Worm (Caenorhabditis elegans) whole organism, L1 larva: ENCODE data around the gene srxa-12.
A peak's percentile ranks its signal among the peaks of the same experiment; 100 is the strongest.

ENCODE experiments used
- C04F5.9 ChIP-seq: sonication (generic microtip); optimal IDR thresholded peaks from 2 replicates; lab custom pipeline; 2016; ENCODE audit warnings: missing genetic modification characterization, missing compliant biosample characterization
- C16A3.4 ChIP-seq: fragments of 150-350 bp; optimal IDR thresholded peaks from 2 replicates; lab custom pipeline; 2014; ENCODE audit warnings: missing biosample characterization, missing genetic modification characterization
- F16B12.6 ChIP-seq: fragments of 150-350 bp; optimal IDR thresholded peaks from 2 replicates; lab custom pipeline; 2014; ENCODE audit warnings: missing biosample characterization, missing genetic modification characterization
- Y116A8C.19 ChIP-seq: sonication (generic microtip); optimal IDR thresholded peaks from 2 replicates; lab custom pipeline; 2016; ENCODE audit warnings: missing compliant biosample characterization, missing genetic modification characterization, borderline replicate concordance
- aha-1 ChIP-seq: fragments of 150-350 bp; optimal IDR thresholded peaks from 2 replicates; lab custom pipeline; 2014; ENCODE audit warnings: missing biosample characterization, missing genetic modification characterization
- alr-1 ChIP-seq: fragments of 200-800 bp; sonication (Bioruptor generic); optimal IDR thresholded peaks from 2 replicates; lab custom pipeline; 2018; ENCODE audit warnings: borderline replicate concordance, mild to moderate bottlenecking, missing genetic modification characterization, missing compliant biosample characterization
- aly-2 ChIP-seq: fragments of 150-350 bp; optimal IDR thresholded peaks from 2 replicates; lab custom pipeline; 2014; ENCODE audit warnings: missing biosample characterization, missing genetic modification characterization
- ama-1 ChIP-seq: fragments of 150-350 bp; optimal IDR thresholded peaks from 2 replicates; lab custom pipeline; 2014
- blmp-1 ChIP-seq: fragments of 150-350 bp; optimal IDR thresholded peaks from 2 replicates; lab custom pipeline; 2014; ENCODE audit warnings: missing biosample characterization, missing genetic modification characterization
- ceh-63 ChIP-seq: fragments of 200-800 bp; sonication (Bioruptor generic); optimal IDR thresholded peaks from 2 replicates; lab custom pipeline; 2018; ENCODE audit warnings: mild to moderate bottlenecking, missing genetic modification characterization, missing compliant biosample characterization
- dpl-1 ChIP-seq, 3 experiments: fragments of 150-350 bp in 2 of 3; sonication (generic microtip) in 1 of 3; optimal IDR thresholded peaks; 2 replicates each; lab custom pipeline; 2014 to 2017; ENCODE audit warnings: missing biosample characterization in 3 of 3, missing genetic modification characterization in 3 of 3, missing genetic modification reagents in 3 of 3
- efl-1 ChIP-seq, 4 experiments: fragments of 150-350 bp; optimal IDR thresholded peaks in 3 of 4; peaks in 1 of 4; 1 replicate in 1 of 4; 2 replicates in 3 of 4; lab custom pipeline; 2014; ENCODE audit warnings: missing biosample characterization in 2 of 4, missing genetic modification characterization in 2 of 4, missing genetic modification reagents in 2 of 4
- egl-27 ChIP-seq, 2 experiments: fragments of 150-350 bp in 1 of 2; sonication (generic microtip); optimal IDR thresholded peaks; 3 replicates each; lab custom pipeline; 2017 to 2018; ENCODE audit warnings: missing biosample characterization in 2 of 2, missing genetic modification characterization in 2 of 2, missing genetic modification reagents in 2 of 2
- elt-2 ChIP-seq: sonication (generic microtip); optimal IDR thresholded peaks from 2 replicates; lab custom pipeline; 2016; ENCODE audit warnings: missing genetic modification characterization, mild to moderate bottlenecking, inconsistent platforms, missing compliant biosample characterization, missing genetic modification reagents
- elt-3 ChIP-seq, 6 experiments: fragments of 150-350 bp in 1 of 6; sonication (generic microtip); optimal IDR thresholded peaks; 2 replicates each; lab custom pipeline; 2017 to 2018; ENCODE audit warnings: missing biosample characterization in 6 of 6, missing genetic modification characterization in 6 of 6, inconsistent platforms in 1 of 6
- fkh-10 ChIP-seq: sonication (generic microtip); optimal IDR thresholded peaks from 2 replicates; lab custom pipeline; 2017; ENCODE audit warnings: missing biosample characterization, missing genetic modification reagents, missing genetic modification characterization
- hlh-4 ChIP-seq: sonication (generic microtip); optimal IDR thresholded peaks from 2 replicates; lab custom pipeline; 2016; ENCODE audit warnings: mild to moderate bottlenecking, missing genetic modification characterization, missing compliant biosample characterization
- irx-1 ChIP-seq: sonication (generic microtip); optimal IDR thresholded peaks from 2 replicates; lab custom pipeline; 2016; ENCODE audit warnings: missing genetic modification characterization, missing compliant biosample characterization
- isw-1 ChIP-seq: fragments of 200-800 bp; sonication (Bioruptor generic); IDR thresholded peaks from 2 replicates; pipeline ENCODE4 v1.3.6; 2022; ENCODE audit warnings: missing genetic modification characterization, missing compliant biosample characterization
- lin-13 ChIP-seq: fragments of 150-350 bp; optimal IDR thresholded peaks from 2 replicates; lab custom pipeline; 2014; ENCODE audit warnings: missing biosample characterization, missing genetic modification reagents, missing genetic modification characterization
- lin-14 ChIP-seq: fragments of 200-800 bp; sonication (Bioruptor generic); optimal IDR thresholded peaks from 2 replicates; lab custom pipeline; 2018; ENCODE audit warnings: mild to moderate bottlenecking, missing genetic modification characterization, moderate library complexity, missing compliant biosample characterization
- lin-15B ChIP-seq: fragments of 150-350 bp; sonication (generic microtip); optimal IDR thresholded peaks from 3 replicates; lab custom pipeline; 2014; ENCODE audit warnings: missing biosample characterization, missing genetic modification characterization
- lin-35 ChIP-seq, 2 experiments: fragments of 150-350 bp; optimal IDR thresholded peaks; 2 replicates each; lab custom pipeline; 2014; ENCODE audit warnings: missing biosample characterization in 2 of 2, missing genetic modification characterization in 2 of 2, missing genetic modification reagents in 2 of 2
- lsy-2 ChIP-seq, 2 experiments: fragments of 150-350 bp; optimal IDR thresholded peaks; 2 replicates each; lab custom pipeline; 2014; ENCODE audit warnings: missing biosample characterization in 2 of 2, missing genetic modification characterization in 2 of 2
- mdl-1 ChIP-seq, 2 experiments: fragments of 150-350 bp; optimal IDR thresholded peaks; 2 replicates each; lab custom pipeline; 2014 to 2017; ENCODE audit warnings: missing biosample characterization in 2 of 2, missing genetic modification characterization in 2 of 2, inconsistent platforms in 1 of 2
- mef-2 ChIP-seq: fragments of 150-350 bp; optimal IDR thresholded peaks from 2 replicates; lab custom pipeline; 2014; ENCODE audit warnings: missing biosample characterization, missing genetic modification characterization
- mep-1 ChIP-seq: fragments of 150-350 bp; optimal IDR thresholded peaks from 2 replicates; lab custom pipeline; 2014; ENCODE audit warnings: missing biosample characterization, missing genetic modification characterization
- nhr-19 ChIP-seq: fragments of 200-800 bp; sonication (Bioruptor generic); conservative IDR thresholded peaks from 2 replicates; pipeline ENCODE4 v1.3.6; 2022; ENCODE audit warnings: missing genetic modification characterization, missing compliant biosample characterization
- nhr-20 ChIP-seq: sonication (generic microtip); optimal IDR thresholded peaks from 2 replicates; lab custom pipeline; 2016; ENCODE audit warnings: mild to moderate bottlenecking, missing genetic modification characterization, missing compliant biosample characterization
- nhr-47 ChIP-seq: sonication (generic microtip); optimal IDR thresholded peaks from 2 replicates; lab custom pipeline; 2016; ENCODE audit warnings: mild to moderate bottlenecking, missing genetic modification characterization, moderate library complexity, missing compliant biosample characterization
- nhr-71 ChIP-seq: sonication (generic microtip); optimal IDR thresholded peaks from 2 replicates; lab custom pipeline; 2016; ENCODE audit warnings: mild to moderate bottlenecking, missing genetic modification characterization, moderate library complexity, missing compliant biosample characterization
- nhr-76 ChIP-seq: sonication (generic microtip); optimal IDR thresholded peaks from 2 replicates; lab custom pipeline; 2017; ENCODE audit warnings: missing biosample characterization, missing genetic modification characterization
- nhr-85 ChIP-seq: sonication (generic microtip); peaks from one replicate; lab custom pipeline; 2016; ENCODE audit warnings: missing genetic modification characterization, inconsistent platforms, missing compliant biosample characterization
- nhr-90 ChIP-seq: sonication (generic microtip); optimal IDR thresholded peaks from 2 replicates; lab custom pipeline; 2016; ENCODE audit warnings: mild to moderate bottlenecking, missing genetic modification characterization, missing compliant biosample characterization; ENCODE audit not compliant: poor library complexity
- pax-3 ChIP-seq: fragments of 200-800 bp; sonication (Bioruptor generic); optimal IDR thresholded peaks from 2 replicates; lab custom pipeline; 2018; ENCODE audit warnings: mild to moderate bottlenecking, missing genetic modification characterization, moderate library complexity, missing compliant biosample characterization
- rnt-1 ChIP-seq: sonication (generic microtip); optimal IDR thresholded peaks from 2 replicates; lab custom pipeline; 2016; ENCODE audit warnings: mild to moderate bottlenecking, missing genetic modification characterization, moderate library complexity, missing compliant biosample characterization
- skn-1 ChIP-seq: fragments of 150-350 bp; optimal IDR thresholded peaks from 2 replicates; lab custom pipeline; 2014; ENCODE audit warnings: missing biosample characterization, missing genetic modification characterization
- snpc-4 ChIP-seq: fragments of 150-350 bp; optimal IDR thresholded peaks from 2 replicates; lab custom pipeline; 2014; ENCODE audit warnings: missing biosample characterization, missing genetic modification characterization
- snu-23 ChIP-seq: sonication (generic microtip); optimal IDR thresholded peaks from 2 replicates; lab custom pipeline; 2016; ENCODE audit warnings: missing genetic modification characterization, missing compliant biosample characterization
- sox-4 ChIP-seq: sonication (generic microtip); optimal IDR thresholded peaks from 2 replicates; lab custom pipeline; 2016; ENCODE audit warnings: missing genetic modification characterization, missing compliant biosample characterization
- swsn-7 ChIP-seq: sonication (generic microtip); optimal IDR thresholded peaks from 2 replicates; lab custom pipeline; 2016; ENCODE audit warnings: missing genetic modification characterization, missing compliant biosample characterization
- tbx-2 ChIP-seq: sonication (generic microtip); optimal IDR thresholded peaks from 2 replicates; lab custom pipeline; 2016; ENCODE audit warnings: missing genetic modification characterization, missing compliant biosample characterization
- unc-98 ChIP-seq: fragments of 200-800 bp; sonication (Bioruptor generic); IDR thresholded peaks from 2 replicates; pipeline ENCODE4 v1.3.6; 2022; ENCODE audit warnings: missing genetic modification characterization, missing compliant biosample characterization
- zip-4 ChIP-seq: fragments of 200-800 bp; sonication (Bioruptor generic); optimal IDR thresholded peaks from 2 replicates; lab custom pipeline; 2018; ENCODE audit warnings: mild to moderate bottlenecking, missing genetic modification characterization, moderate library complexity, missing compliant biosample characterization
- ztf-11 ChIP-seq, 2 experiments: sonication (generic microtip); optimal IDR thresholded peaks; 2 replicates each; lab custom pipeline; 2016 to 2017; ENCODE audit warnings: missing genetic modification characterization in 2 of 2, missing biosample characterization in 1 of 2, missing compliant biosample characterization in 1 of 2

The srxa-12 gene

DNA sequence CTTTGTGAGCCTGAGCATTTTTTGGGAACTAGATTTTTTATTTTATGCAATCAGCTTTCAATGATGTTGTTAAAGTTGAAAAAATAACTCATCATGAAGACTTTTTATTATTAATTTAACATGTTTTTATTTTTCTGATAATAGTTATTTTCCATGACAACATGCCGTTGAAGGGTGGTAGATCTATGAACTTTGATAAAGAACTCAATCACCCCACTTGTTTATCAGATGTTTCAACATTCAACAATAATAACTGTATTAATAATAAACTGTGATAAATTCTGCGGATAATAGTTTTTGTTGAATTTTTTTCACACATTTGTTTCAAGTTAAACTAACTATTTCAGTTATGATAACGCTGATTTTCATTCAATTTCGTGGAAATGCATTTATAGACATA is 35.0 kb upstream of the srxa-12 start (continued):
- TF ChIP-seq nhr-76 (tag; lab: Kevin White, UChicago) (no peak), snpc-4 (tag; lab: Kevin White, UChicago) (no peak), nhr-19 (GFP tag; lab: Robert Waterston, UW) (0 out of 2 replicates have a peak, but pooled peaks have one; percentile 13), unc-98 (GFP tag; lab: Robert Waterston, UW) (no peak), blmp-1 (tag; lab: Kevin White, UChicago) (no peak), lin-15B (tag; lab: Kevin White, UChicago) (no peak), lin-35 (GFP tag; optimal IDR thresholded peaks at IDR 0.05; lab: Kevin White, UChicago) (no peak), ama-1 (lab: Kevin White, UChicago) (no peak), swsn-7 (tag; lab: Kevin White, UChicago) (no peak), hlh-4 (tag; lab: Kevin White, UChicago) (no peak), pax-3 (tag; lab: Kevin White, UChicago) (no peak), nhr-47 (tag; lab: Kevin White, UChicago) (no peak)

DNA sequence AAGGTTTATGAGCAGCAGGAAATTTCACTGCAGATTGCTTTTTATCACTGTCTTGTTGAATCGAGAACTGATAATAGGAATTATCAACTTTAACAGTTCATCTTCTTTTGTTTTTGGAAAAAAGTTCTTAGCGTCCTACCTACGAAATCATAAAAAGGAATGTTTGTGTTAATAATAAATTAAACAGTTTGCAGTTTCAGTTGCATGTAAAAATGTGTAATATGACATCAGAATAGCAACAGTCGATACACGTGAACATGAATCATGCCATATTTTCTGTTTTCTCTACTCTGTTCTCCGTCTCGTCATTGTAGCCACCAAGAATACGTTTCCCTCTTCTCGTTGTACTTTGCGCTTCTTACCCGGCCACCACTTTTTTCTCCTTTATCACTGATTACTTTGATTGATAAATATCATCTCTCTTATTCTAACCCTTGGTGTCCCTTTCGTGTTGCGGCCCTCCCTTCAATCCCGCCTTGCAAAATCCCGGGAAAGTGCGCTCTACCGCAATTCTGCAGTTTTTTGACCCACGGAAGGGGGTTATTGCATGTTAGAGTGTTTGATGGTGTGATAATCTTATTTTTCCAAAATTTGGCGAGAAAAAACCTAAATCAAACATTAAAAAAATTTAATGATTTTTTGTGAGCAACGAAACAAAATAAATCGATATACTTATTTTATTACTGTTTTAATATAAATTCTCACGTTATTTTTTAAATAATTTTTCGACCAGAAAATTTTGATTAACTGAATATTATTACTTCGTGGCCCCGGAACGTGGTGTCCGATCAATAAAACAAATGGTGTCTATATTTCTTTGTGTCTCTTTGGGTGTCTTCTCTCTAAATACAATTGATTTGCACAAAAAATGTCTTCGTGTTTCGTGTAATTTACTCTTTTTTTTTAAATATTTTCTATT is 33.8 kb upstream of the srxa-12 start, which contains the start of gene sptl-3:
Gene sptl-3 (plus strand): TSS at position 869 of the 919 bp plus-strand sequence.
- TF ChIP-seq rnt-1 (tag; lab: Kevin White, UChicago) (peak; percentile 43), skn-1 (peak; percentile 48), ztf-11 (tag; optimal IDR thresholded peaks at IDR 0.05; lab: Kevin White, UChicago) (no peak), ceh-63 (GFP tag; lab: Kevin White, UChicago) (no peak), snpc-4 (tag; lab: Kevin White, UChicago) (no peak), mef-2 (no peak), efl-1 (optimal IDR thresholded peaks at IDR 0.05; lab: Kevin White, UChicago) (peak; percentile 4 to 22), efl-1 (GFP tag; optimal IDR thresholded peaks at IDR 0.05 in 1 of 2; lab: Kevin White, UChicago) (peak; percentile 10 to 88), mep-1 (tag; lab: Kevin White, UChicago) (peak; percentile 46), tbx-2 (tag; lab: Kevin White, UChicago) (peak; percentile 44), elt-2 (peak; percentile 77), alr-1 (no peak), fkh-10 (GFP tag; lab: Kevin White, UChicago) (no peak), lsy-2 (tag; optimal IDR thresholded peaks at IDR 0.05; lab: Kevin White, UChicago) (peak in 1 of 2 experiments; percentile 42), isw-1 (GFP tag; lab: Robert Waterston, UW) (no peak), snu-23 (peak; percentile 65), sox-4 (tag; lab: Kevin White, UChicago) (no peak), C04F5.9 (tag; lab: Kevin White, UChicago) (no peak), lin-35 (GFP tag; optimal IDR thresholded peaks at IDR 0.05; lab: Kevin White, UChicago) (peak; percentile 23 to 57), dpl-1 (GFP tag; optimal IDR thresholded peaks at IDR 0.05; lab: Kevin White, UChicago) (peak in 2 of 3 experiments; percentile 22 to 55), nhr-19 (GFP tag; lab: Robert Waterston, UW) (peak; percentile 53), lin-13 (no peak), Y116A8C.19 (tag; lab: Kevin White, UChicago) (no peak), blmp-1 (tag; lab: Kevin White, UChicago) (peak; percentile 83), zip-4 (GFP tag; lab: Kevin White, UChicago) (no peak), lin-14 (GFP tag; lab: Kevin White, UChicago) (peak; percentile 69), irx-1 (no peak), nhr-20 (tag; lab: Kevin White, UChicago) (peak; percentile 68), aly-2 (tag; lab: Kevin White, UChicago) (no peak), pax-3 (tag; lab: Kevin White, UChicago) (no peak), elt-3 (tag; optimal IDR thresholded peaks at IDR 0.05; lab: Kevin White, UChicago) (peak in 2 of 6 experiments; percentile 49 to 81), nhr-85 (peak; percentile 77), C16A3.4 (tag; lab: Kevin White, UChicago) (peak; percentile 20), F16B12.6 (tag; lab: Kevin White, UChicago) (no peak), swsn-7 (tag; lab: Kevin White, UChicago) (no peak), aha-1 (no peak), nhr-90 (tag; lab: Kevin White, UChicago) (peak; percentile 14), nhr-71 (tag; lab: Kevin White, UChicago) (peak; percentile 75), mdl-1 (tag; optimal IDR thresholded peaks at IDR 0.05; lab: Kevin White, UChicago) (peak in 1 of 2 experiments; percentile 61), egl-27 (tag; optimal IDR thresholded peaks at IDR 0.05; lab: Kevin White, UChicago) (no peak)
